Fruit fly (Drosophila melanogaster): Measurements from ENCODE around the gene Elp6.

Elp6 gene

dm6 chr3R:13400902-13401721 lies 34.4 kb upstream of the Elp6 start (continued):
- TF ChIP-seq CG8632 (GFP tag; optimal IDR thresholded peaks at IDR 0.05) (peak; percentile 96), CG6276 (GFP tag; optimal IDR thresholded peaks at IDR 0.05) (peak; percentile 92), Sox14 (GFP tag; optimal IDR thresholded peaks at IDR 0.05) (peak; percentile 96), esn (GFP tag; optimal IDR thresholded peaks at IDR 0.05) (peak; percentile 97), fd85E (GFP tag; optimal IDR thresholded peaks at IDR 0.05) (peak; percentile 74), CG11762 (GFP tag; optimal IDR thresholded peaks at IDR 0.05; ENCODE audit: insufficient read depth) (peak; percentile 83), CG1621 (tag; optimal IDR thresholded peaks at IDR 0.05) (peak; percentile 91), CG3919 (GFP tag; optimal IDR thresholded peaks at IDR 0.05) (peak; percentile 91), CG11902 (GFP tag; optimal IDR thresholded peaks at IDR 0.05) (peak; percentile 81), eg (GFP tag; IDR thresholded peaks at IDR 0.05) (peak; percentile 85; the same call in 2 of the 3 replicates)

- no peak for TF ChIP-seq Lpt (GFP tag; optimal IDR thresholded peaks at IDR 0.05)
- TF ChIP-seq CG9139 (GFP tag; optimal IDR thresholded peaks at IDR 0.05) = no peak
Observed at dm6 chr3R:13397535-13397934, 30.8 kb upstream of the Elp6 start, which contains the start of gene CG14377. CG14377 (plus strand) TSS chr3R:13397835.

DNA sequence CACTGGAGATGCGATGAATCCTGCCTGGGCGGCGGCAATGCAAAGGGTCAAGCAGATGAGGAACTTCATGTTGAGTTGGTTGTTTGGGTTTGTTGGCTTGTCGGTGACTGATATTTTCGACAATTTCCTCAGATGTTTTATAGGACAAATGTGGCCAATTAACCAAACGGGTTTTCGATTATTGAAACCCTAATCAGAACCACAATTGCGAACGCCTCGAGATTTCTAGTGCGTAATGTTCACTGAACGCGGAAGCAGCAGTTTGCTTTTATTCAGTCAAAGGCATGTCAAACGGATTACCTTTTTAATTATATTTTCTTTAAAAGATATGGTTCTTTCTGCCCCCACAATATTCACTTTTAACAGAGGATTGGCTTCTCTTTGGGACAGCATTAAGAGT lies 30.3 kb upstream of the Elp6 start, which contains the start of gene CG14374:
CG14374 (minus strand) TSS at position 101 of the 400 bp plus-strand sequence.
- TF ChIP-seq CG16779 (tag; optimal IDR thresholded peaks at IDR 0.05) (no peak), achi (GFP tag; optimal IDR thresholded peaks at IDR 0.05) (no peak), CG3919 (GFP tag; optimal IDR thresholded peaks at IDR 0.05) (no peak), OdsH (GFP tag; optimal IDR thresholded peaks at IDR 0.05) (no peak), fd59A (GFP tag; optimal IDR thresholded peaks at IDR 0.05) (no peak), salr (GFP tag; optimal IDR thresholded peaks at IDR 0.05) (no peak), Eip93F (GFP tag; optimal IDR thresholded peaks at IDR 0.05) (no peak)

dm6 chr3R:13395133-13395532 lies 28.4 kb upstream of the Elp6 start, which contains the start of gene CCHa2:
CCHa2 (minus strand) TSS chr3R:13395197.
- no peak for TF ChIP-seq fkh (GFP tag; optimal IDR thresholded peaks at IDR 0.05)
- no peak for TF ChIP-seq CG10631 (GFP tag; optimal IDR thresholded peaks at IDR 0.05)
- no peak for TF ChIP-seq topi (GFP tag; optimal IDR thresholded peaks at IDR 0.05)
- TF ChIP-seq CG6276 (GFP tag; optimal IDR thresholded peaks at IDR 0.05) = no peak
- no peak for TF ChIP-seq esn (GFP tag; optimal IDR thresholded peaks at IDR 0.05)
- no peak for TF ChIP-seq cyc (GFP tag; optimal IDR thresholded peaks at IDR 0.05)
- TF ChIP-seq Sox15 (GFP tag; optimal IDR thresholded peaks at IDR 0.05) = no peak
- no peak for TF ChIP-seq spab (GFP tag; optimal IDR thresholded peaks at IDR 0.05)
- TF ChIP-seq CG8119 (GFP tag; IDR thresholded peaks at IDR 0.05) = no peak
- TF ChIP-seq eg (GFP tag; IDR thresholded peaks at IDR 0.05) = no peak
- no peak for TF ChIP-seq Hr38 (GFP tag; optimal IDR thresholded peaks at IDR 0.05)
- TF ChIP-seq CG3032 (tag; optimal IDR thresholded peaks at IDR 0.05) = no peak
- TF ChIP-seq CG4318 (GFP tag; optimal IDR thresholded peaks at IDR 0.05) = no peak
- no peak for TF ChIP-seq CG10669 (GFP tag; optimal IDR thresholded peaks at IDR 0.05)
- no peak for TF ChIP-seq Eip78C (GFP tag)
- no peak for TF ChIP-seq CG16779 (tag; optimal IDR thresholded peaks at IDR 0.05)
- no peak for TF ChIP-seq net (GFP tag; optimal IDR thresholded peaks at IDR 0.05)
- no peak for TF ChIP-seq pdm3 (GFP tag; optimal IDR thresholded peaks at IDR 0.05)
- TF ChIP-seq Sox102F (GFP tag; optimal IDR thresholded peaks at IDR 0.05) = no peak
- no peak for TF ChIP-seq vri (GFP tag; optimal IDR thresholded peaks at IDR 0.05)
